Fruit fly (Drosophila melanogaster) whole organism, embryonic: ENCODE measurements around the gene G6P.

ENCODE experiments used
- Atf6 ChIP-seq: fragments of 200-800 bp; sonication (Bioruptor generic); IDR thresholded peaks from 2 replicates; pipeline ENCODE4 v1.3.6; 2022; ENCODE audit warnings: missing biosample characterization, missing genetic modification characterization
- CG11560 ChIP-seq: fragments of 200-800 bp; sonication (Bioruptor generic); IDR thresholded peaks from 3 replicates; pipeline ENCODE4 v1.3.6; 2022; ENCODE audit warnings: missing biosample characterization, missing genetic modification characterization
- CG12769 ChIP-seq: fragments of 200-800 bp; sonication (Bioruptor generic); optimal IDR thresholded peaks from 2 replicates; lab custom pipeline; 2019; ENCODE audit warnings: missing biosample characterization, mild to moderate bottlenecking, missing genetic modification characterization, moderate library complexity
- CG15479 ChIP-seq: fragments of 200-800 bp; sonication (Bioruptor generic); optimal IDR thresholded peaks from 3 replicates; lab custom pipeline; 2019; ENCODE audit warnings: missing biosample characterization, mild to moderate bottlenecking, missing genetic modification characterization, moderate library complexity
- CG16779 ChIP-seq: fragments of 200-800 bp; sonication (Bioruptor generic); IDR thresholded peaks from 2 replicates; pipeline ENCODE4 v1.3.6; 2022; ENCODE audit warnings: missing biosample characterization, missing genetic modification characterization
- CG17361 ChIP-seq: fragments of 200-800 bp; sonication (Bioruptor generic); IDR thresholded peaks from 3 replicates; pipeline ENCODE4 v1.3.6; 2022; ENCODE audit warnings: missing biosample characterization, missing genetic modification characterization
- CG18262 ChIP-seq: fragments of 200-800 bp; optimal IDR thresholded peaks from 3 replicates; lab custom pipeline; 2019; ENCODE audit warnings: missing biosample characterization, mild to moderate bottlenecking, missing genetic modification characterization, moderate library complexity
- CG18476 ChIP-seq: fragments of 200-800 bp; sonication (Bioruptor generic); optimal IDR thresholded peaks from 2 replicates; lab custom pipeline; 2016; ENCODE audit warnings: missing biosample characterization, mild to moderate bottlenecking, missing genetic modification characterization
- CG2199 ChIP-seq: fragments of 200-800 bp; sonication (Bioruptor generic); IDR thresholded peaks from 3 replicates; pipeline ENCODE4 v1.3.6; 2022; ENCODE audit warnings: missing biosample characterization, missing genetic modification characterization
- CG2875 ChIP-seq: fragments of 200-800 bp; sonication (Bioruptor generic); optimal IDR thresholded peaks from 2 replicates; lab custom pipeline; 2017; ENCODE audit warnings: missing biosample characterization, mild to moderate bottlenecking, missing genetic modification characterization, missing genetic modification reagents
- CG34376 ChIP-seq: fragments of 200-800 bp; sonication (Bioruptor generic); optimal IDR thresholded peaks from 2 replicates; lab custom pipeline; 2018; ENCODE audit warnings: missing biosample characterization, mild to moderate bottlenecking, missing genetic modification characterization
- CG42726 ChIP-seq: fragments of 200-800 bp; sonication (Bioruptor generic); IDR thresholded peaks from 2 replicates; pipeline ENCODE4 v1.3.6; 2022; ENCODE audit warnings: missing biosample characterization, missing genetic modification characterization; ENCODE audit not compliant: partially characterized antibody
- CG4328 ChIP-seq: fragments of 200-800 bp; sonication (Bioruptor generic); optimal IDR thresholded peaks from 3 replicates; lab custom pipeline; 2017; ENCODE audit warnings: missing biosample characterization, missing genetic modification reagents, missing genetic modification characterization
- CG9727 ChIP-seq: fragments of 200-800 bp; sonication (Bioruptor generic); optimal IDR thresholded peaks from 3 replicates; lab custom pipeline; 2017; ENCODE audit warnings: missing biosample characterization, mild to moderate bottlenecking, missing genetic modification characterization
- Camta ChIP-seq: fragments of 200-800 bp; sonication (Bioruptor generic); optimal IDR thresholded peaks from 2 replicates; lab custom pipeline; 2016; ENCODE audit warnings: missing biosample characterization, missing genetic modification characterization
- Doc3 ChIP-seq: fragments of 200-800 bp; sonication (Bioruptor generic); IDR thresholded peaks from 3 replicates; pipeline ENCODE4 v1.3.6; 2022; ENCODE audit warnings: missing biosample characterization, missing genetic modification characterization; ENCODE audit not compliant: partially characterized antibody
- Dref ChIP-seq: fragments of 200-800 bp; sonication (Bioruptor generic); IDR thresholded peaks from 2 replicates; pipeline ENCODE4 v1.3.6; 2022; ENCODE audit warnings: missing biosample characterization, missing genetic modification characterization
- E2f1 ChIP-seq: fragments of 200-800 bp; sonication (Bioruptor generic); IDR thresholded peaks from 2 replicates; pipeline ENCODE4 v1.3.6; 2022; ENCODE audit warnings: missing biosample characterization, missing genetic modification characterization
- E2f2 ChIP-seq: fragments of 200-800 bp; sonication (Bioruptor generic); IDR thresholded peaks from 2 replicates; pipeline ENCODE4 v1.3.6; 2022; ENCODE audit warnings: missing biosample characterization, missing genetic modification characterization
- ERR ChIP-seq: fragments of 200-800 bp; sonication (Bioruptor generic); optimal IDR thresholded peaks from 2 replicates; lab custom pipeline; 2016; ENCODE audit warnings: missing biosample characterization, missing genetic modification characterization
- HLH4C ChIP-seq: fragments of 200-800 bp; sonication (Bioruptor generic); IDR thresholded peaks from 3 replicates; pipeline ENCODE4 v1.3.6; 2022; ENCODE audit warnings: missing biosample characterization, missing genetic modification characterization; ENCODE audit not compliant: partially characterized antibody
- HmgD ChIP-seq: fragments of 200-800 bp; sonication (Bioruptor generic); optimal IDR thresholded peaks from 3 replicates; lab custom pipeline; 2016; ENCODE audit warnings: missing biosample characterization, missing genetic modification characterization
- Hr78 ChIP-seq, 2 experiments: fragments of 200-800 bp in 1 of 2; fragments of >200 bp in 1 of 2; sonication (Bioruptor generic) in 1 of 2; optimal IDR thresholded peaks; 2 replicates each; lab custom pipeline; 2017 to 2019; ENCODE audit warnings: missing biosample characterization in 2 of 2, missing genetic modification characterization in 2 of 2, mild to moderate bottlenecking in 1 of 2, moderate library complexity in 1 of 2
- Med ChIP-seq: fragments of 200-800 bp; sonication (Bioruptor generic); peaks from one replicate; lab custom pipeline; 2016; ENCODE audit warnings: missing biosample characterization, missing genetic modification characterization, mild to moderate bottlenecking, inconsistent platforms, moderate library complexity
- Rfx ChIP-seq: fragments of 200-800 bp; sonication (Bioruptor generic); IDR thresholded peaks from 2 replicates; pipeline ENCODE4 v1.3.6; 2022; ENCODE audit warnings: missing biosample characterization, missing genetic modification characterization
- Scr ChIP-seq: fragments of 200-800 bp; sonication (Bioruptor generic); IDR thresholded peaks from 2 replicates; pipeline ENCODE4 v1.3.6; 2022; ENCODE audit warnings: missing biosample characterization, missing genetic modification characterization; ENCODE audit not compliant: partially characterized antibody
- Xbp1 ChIP-seq: fragments of 200-800 bp; sonication (Bioruptor generic); optimal IDR thresholded peaks from 3 replicates; lab custom pipeline; 2016; ENCODE audit warnings: missing biosample characterization, mild to moderate bottlenecking, missing genetic modification characterization
- abd-A ChIP-seq: fragments of 200-800 bp; sonication (Bioruptor generic); optimal IDR thresholded peaks from 3 replicates; lab custom pipeline; 2019; ENCODE audit warnings: missing biosample characterization, mild to moderate bottlenecking, missing genetic modification characterization, moderate library complexity
- amos ChIP-seq: fragments of 200-800 bp; sonication (Bioruptor generic); IDR thresholded peaks from 2 replicates; pipeline ENCODE4 v1.3.6; 2022; ENCODE audit warnings: missing biosample characterization, missing genetic modification characterization; ENCODE audit not compliant: partially characterized antibody
- bbx ChIP-seq: fragments of 200-800 bp; sonication (Bioruptor generic); IDR thresholded peaks from 2 replicates; pipeline ENCODE4 v1.3.6; 2022; ENCODE audit warnings: missing biosample characterization, missing genetic modification characterization; ENCODE audit not compliant: partially characterized antibody
- disco-r ChIP-seq: fragments of 200-800 bp; sonication (Bioruptor generic); optimal IDR thresholded peaks from 2 replicates; lab custom pipeline; 2016; ENCODE audit warnings: missing biosample characterization, missing genetic modification characterization
- dmrt11E ChIP-seq: fragments of 200-800 bp; sonication (Bioruptor generic); optimal IDR thresholded peaks from 3 replicates; lab custom pipeline; 2018; ENCODE audit warnings: missing biosample characterization, mild to moderate bottlenecking, missing genetic modification characterization, moderate library complexity
- gcm2 ChIP-seq: fragments of 200-800 bp; sonication (Bioruptor generic); optimal IDR thresholded peaks from 2 replicates; lab custom pipeline; 2016; ENCODE audit warnings: missing biosample characterization, missing genetic modification characterization
- her ChIP-seq: fragments of 200-800 bp; sonication (Bioruptor generic); optimal IDR thresholded peaks from 2 replicates; lab custom pipeline; 2016; ENCODE audit warnings: missing biosample characterization, missing genetic modification characterization
- kah ChIP-seq: fragments of 200-800 bp; sonication (Bioruptor generic); optimal IDR thresholded peaks from 2 replicates; lab custom pipeline; 2018; ENCODE audit warnings: missing biosample characterization, mild to moderate bottlenecking, missing genetic modification characterization
- lov ChIP-seq, 2 experiments: fragments of 200-800 bp in 1 of 2; fragments of >200 bp in 1 of 2; sonication (Bioruptor generic) in 1 of 2; IDR thresholded peaks in 1 of 2; optimal IDR thresholded peaks in 1 of 2; 2 replicates in 1 of 2; 3 replicates in 1 of 2; pipeline versions ENCODE4 v1.3.6 to Lab custom; 2017 to 2022; ENCODE audit warnings: missing biosample characterization in 1 of 2, missing genetic modification characterization in 1 of 2
- otp ChIP-seq: fragments of 200-800 bp; sonication (Bioruptor generic); IDR thresholded peaks from 3 replicates; pipeline ENCODE4, ENCODE4 v1.3.6; 2022; ENCODE audit warnings: missing biosample characterization, missing genetic modification characterization
- pan ChIP-seq, 4 experiments: fragments of >200 bp in 3 of 4; fragments of 200-800 bp in 1 of 4; sonication (Bioruptor generic) in 1 of 4; optimal IDR thresholded peaks in 3 of 4; IDR thresholded peaks in 1 of 4; 2 replicates each; pipeline versions ENCODE4 v1.3.6 to Lab custom; 2017 to 2022; ENCODE audit warnings: missing biosample characterization in 2 of 4, missing genetic modification characterization in 2 of 4, mixed read lengths in 1 of 4
- phol ChIP-seq: fragments of 200-800 bp; sonication (Bioruptor generic); optimal IDR thresholded peaks from 3 replicates; lab custom pipeline; 2018; ENCODE audit warnings: missing biosample characterization, mild to moderate bottlenecking, missing genetic modification characterization, moderate library complexity
- pnt ChIP-seq: fragments of 200-800 bp; sonication (Bioruptor generic); optimal IDR thresholded peaks from 3 replicates; lab custom pipeline; 2016; ENCODE audit warnings: missing biosample characterization, missing genetic modification characterization
- prd ChIP-seq, 3 experiments: fragments of >200 bp in 2 of 3; fragments of 200-800 bp in 1 of 3; sonication (Bioruptor generic) in 1 of 3; optimal IDR thresholded peaks in 2 of 3; IDR thresholded peaks in 1 of 3; 2 replicates in 2 of 3; 3 replicates in 1 of 3; pipeline versions ENCODE4 v1.3.6 to Lab custom; 2017 to 2022; ENCODE audit warnings: missing biosample characterization in 1 of 3, missing genetic modification characterization in 1 of 3
- sna ChIP-seq: fragments of 200-800 bp; sonication (Bioruptor generic); IDR thresholded peaks from 2 replicates; pipeline ENCODE4 v1.3.6; 2022; ENCODE audit warnings: missing biosample characterization, missing genetic modification characterization; ENCODE audit not compliant: partially characterized antibody
- vvl ChIP-seq: fragments of 200-800 bp; sonication (Bioruptor generic); IDR thresholded peaks from 2 replicates; pipeline ENCODE4 v1.3.6; 2022; ENCODE audit warnings: missing biosample characterization, missing genetic modification characterization
- wek ChIP-seq: fragments of 200-800 bp; sonication (Bioruptor generic); optimal IDR thresholded peaks from 3 replicates; lab custom pipeline; 2018; ENCODE audit warnings: missing biosample characterization, mild to moderate bottlenecking, missing genetic modification characterization, moderate library complexity
- zen2 ChIP-seq: fragments of 200-800 bp; sonication (Bioruptor generic); IDR thresholded peaks from 3 replicates; pipeline ENCODE4 v1.3.6; 2022; ENCODE audit warnings: missing biosample characterization, missing genetic modification characterization; ENCODE audit not compliant: partially characterized antibody

Gene G6P

dm6 chr2L:2861885-2862620 lies 46.5 kb upstream of the G6P start (continued):
- TF ChIP-seq wek (GFP tag; lab: Kevin White, UChicago): peak; percentile 39
- TF ChIP-seq CG2199 (GFP tag; lab: Robert Waterston, UW): 0 out of 3 replicates have a peak, but pooled peaks have one; percentile 14
- TF ChIP-seq CG4328 (GFP tag; lab: Kevin White, UChicago): no peak
- no peak for TF ChIP-seq Dref (GFP tag; lab: Robert Waterston, UW)
- TF ChIP-seq lov (optimal IDR thresholded peaks at IDR 0.05; lab: Kevin White, UChicago): no peak
- TF ChIP-seq lov (GFP tag; IDR thresholded peaks at IDR 0.05; lab: Robert Waterston, UW): no peak
- no peak for TF ChIP-seq dmrt11E (tag; lab: Kevin White, UChicago)
- TF ChIP-seq amos (GFP tag; lab: Robert Waterston, UW): peak; percentile 60; the same call in 1 of the 2 replicates
- TF ChIP-seq bbx (GFP tag; lab: Robert Waterston, UW): peak; percentile 80
- TF ChIP-seq HLH4C (GFP tag; lab: Robert Waterston, UW): peak; percentile 31; the same call in 1 of the 3 replicates
- TF ChIP-seq sna: 0 out of 2 replicates have a peak, but pooled peaks have one; percentile 39
- no peak for TF ChIP-seq CG15479 (GFP tag; lab: Kevin White, UChicago)
- no peak for TF ChIP-seq Scr
- peak; percentile 40 for TF ChIP-seq CG18262 (tag; lab: Kevin White, UChicago)
- TF ChIP-seq Xbp1 (GFP tag; lab: Kevin White, UChicago): no peak
- 0 out of 3 replicates have a peak, but pooled peaks have one; percentile 35 for TF ChIP-seq Doc3
- peak; percentile 88 for TF ChIP-seq CG18476
- peak; percentile 2 for TF ChIP-seq HmgD (GFP tag; lab: Kevin White, UChicago)
- no peak for TF ChIP-seq pan (optimal IDR thresholded peaks at IDR 0.05; lab: Kevin White, UChicago)
- peak in 1 of 2 experiments; percentile 34 for TF ChIP-seq pan (GFP tag; optimal IDR thresholded peaks at IDR 0.05 in 1 of 2, IDR thresholded peaks at IDR 0.05 in 1 of 2)
- no peak for TF ChIP-seq disco-r
- TF ChIP-seq CG2875 (GFP tag; lab: Kevin White, UChicago): peak; percentile 29
- TF ChIP-seq CG12769 (tag; lab: Kevin White, UChicago): peak; percentile 2
- no peak for TF ChIP-seq her
- 0 out of 2 replicates have a peak, but pooled peaks have one; percentile 8 for TF ChIP-seq Rfx (GFP tag; lab: Robert Waterston, UW)
- 0 out of 3 replicates have a peak, but pooled peaks have one; percentile 64 for TF ChIP-seq otp (GFP tag; lab: Robert Waterston, UW)
- TF ChIP-seq CG16779 (GFP tag; lab: Robert Waterston, UW): no peak
- no peak for TF ChIP-seq pnt (GFP tag; lab: Kevin White, UChicago)
- TF ChIP-seq Hr78 (GFP tag; optimal IDR thresholded peaks at IDR 0.05; lab: Kevin White, UChicago): no peak
- TF ChIP-seq ERR (GFP tag; lab: Kevin White, UChicago): no peak
- TF ChIP-seq Atf6 (GFP tag; lab: Robert Waterston, UW): peak; percentile 51; the same call in 1 of the 2 replicates
- no peak for TF ChIP-seq prd (optimal IDR thresholded peaks at IDR 0.05; lab: Kevin White, UChicago)
- TF ChIP-seq prd (GFP tag; IDR thresholded peaks at IDR 0.05; lab: Robert Waterston, UW): 0 out of 3 replicates have a peak, but pooled peaks have one; percentile 3
- TF ChIP-seq Med (GFP tag; lab: Kevin White, UChicago): peak; percentile 77
- TF ChIP-seq CG42726 (GFP tag; lab: Robert Waterston, UW): no peak
- peak; percentile 53 for TF ChIP-seq CG34376
- TF ChIP-seq CG11560 (tag; lab: Robert Waterston, UW): no peak
- peak; percentile 73 for TF ChIP-seq abd-A (tag; lab: Kevin White, UChicago)
- TF ChIP-seq phol: no peak
- TF ChIP-seq E2f2: 0 out of 2 replicates have a peak, but pooled peaks have one; percentile 9
- TF ChIP-seq gcm2: no peak
- 0 out of 3 replicates have a peak, but pooled peaks have one; percentile 28 for TF ChIP-seq CG17361
- peak; percentile 8 for TF ChIP-seq Camta (GFP tag; lab: Kevin White, UChicago)
- no peak; the same call in 1 of the 3 replicates for TF ChIP-seq zen2 (GFP tag; lab: Robert Waterston, UW)
- no peak for TF ChIP-seq E2f1 (GFP tag; lab: Robert Waterston, UW)
- TF ChIP-seq kah (GFP tag; lab: Kevin White, UChicago): peak; percentile 27
- peak; percentile 58; the same call in 1 of the 2 replicates for TF ChIP-seq vvl (GFP tag; lab: Robert Waterston, UW)
- TF ChIP-seq CG9727: peak; percentile 23
